Worm (Caenorhabditis elegans) whole organism, midembryonic: ENCODE data around the gene Y39A3CL.7.

ENCODE experiments used
- T22C8.4 ChIP-seq: fragments of 200-800 bp; sonication (Bioruptor generic); IDR thresholded peaks from 2 replicates; pipeline ENCODE4 v1.3.6; 2022; ENCODE audit warnings: missing genetic modification characterization, missing compliant biosample characterization
- cog-1 ChIP-seq: sonication (generic microtip); optimal IDR thresholded peaks from 2 replicates; lab custom pipeline; 2016; ENCODE audit warnings: missing genetic modification characterization, missing compliant biosample characterization
- flt-1 ChIP-seq: fragments of 200-800 bp; sonication (Bioruptor generic); IDR thresholded peaks from 2 replicates; pipeline ENCODE4 v1.3.6; 2022; ENCODE audit warnings: missing genetic modification characterization, missing compliant biosample characterization
- klf-2 ChIP-seq: fragments of 200-800 bp; sonication (Bioruptor generic); conservative IDR thresholded peaks from 2 replicates; pipeline ENCODE4 v1.3.6; 2022; ENCODE audit warnings: missing genetic modification reagents, missing genetic modification characterization, missing compliant biosample characterization
- med-1 ChIP-seq: sonication (generic microtip); optimal IDR thresholded peaks from 2 replicates; lab custom pipeline; 2017; ENCODE audit warnings: missing genetic modification characterization, mild to moderate bottlenecking, missing compliant biosample characterization, antibody characterized with exemption, missing genetic modification reagents; ENCODE audit not compliant: insufficient read depth
- ref-1 ChIP-seq: fragments of 200-800 bp; sonication (Bioruptor generic); conservative IDR thresholded peaks from 2 replicates; pipeline ENCODE4 v1.3.6; 2022; ENCODE audit warnings: missing genetic modification reagents, missing genetic modification characterization, missing compliant biosample characterization
- tab-1 ChIP-seq: fragments of 200-800 bp; sonication (Bioruptor generic); IDR thresholded peaks from 2 replicates; pipeline ENCODE4 v1.3.6; 2022; ENCODE audit warnings: missing genetic modification characterization, missing compliant biosample characterization
- ztf-23 ChIP-seq: fragments of 200-800 bp; sonication (Bioruptor generic); IDR thresholded peaks from 2 replicates; pipeline ENCODE4 v1.3.6; 2022; ENCODE audit warnings: missing genetic modification reagents, missing genetic modification characterization, missing compliant biosample characterization
- ztf-29 ChIP-seq: fragments of 200-800 bp; sonication (Bioruptor generic); IDR thresholded peaks from 2 replicates; pipeline ENCODE4 v1.3.6; 2022; ENCODE audit warnings: missing genetic modification reagents, missing genetic modification characterization, missing compliant biosample characterization

Gene Y39A3CL.7

DNA sequence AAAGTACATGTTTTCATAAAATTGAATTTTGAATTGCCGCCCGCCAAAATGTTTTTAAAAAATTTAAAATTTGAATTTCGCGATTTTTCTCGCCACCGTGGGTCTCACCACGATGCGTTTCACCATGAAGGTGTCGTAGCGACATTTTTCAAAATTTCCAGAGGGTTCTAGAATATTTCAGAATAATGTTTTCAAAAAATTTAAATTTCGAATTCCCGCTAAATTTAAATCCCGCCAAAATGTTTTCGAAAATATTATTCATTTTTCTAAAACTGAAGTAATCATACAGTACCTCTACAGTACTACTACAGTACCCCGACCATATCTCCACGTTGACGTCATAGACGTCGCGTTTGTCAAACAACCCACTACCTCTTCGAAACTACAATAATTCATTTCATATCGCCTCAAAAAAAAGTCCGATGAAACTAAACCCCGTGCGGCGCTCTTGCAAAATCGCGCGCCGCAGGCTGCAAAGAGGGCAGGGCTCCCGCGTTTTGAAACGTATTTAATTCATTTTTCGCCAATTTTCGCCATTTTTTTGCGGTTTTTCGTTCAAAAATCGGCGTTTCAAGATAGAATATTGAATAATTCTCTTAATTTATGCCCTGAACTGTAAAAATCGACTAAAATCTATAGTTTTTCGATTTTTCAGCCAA lies at the start of gene Y39A3CL.7, which contains the start of gene pvf-1:
TSS of gene Y39A3CL.7 (plus strand) at position 656 of the 659 bp plus-strand sequence.
TSS of gene pvf-1 (minus strand) at position 51 of the 659 bp plus-strand sequence.
- TF ChIP-seq med-1, result peak; percentile 80
- peak; percentile 77 for TF ChIP-seq ztf-23 (GFP tag; lab: Robert Waterston, UW)
- TF ChIP-seq klf-2, result no peak
- TF ChIP-seq flt-1 (GFP tag; lab: Robert Waterston, UW), result peak; percentile 90
- TF ChIP-seq ref-1 (GFP tag; lab: Robert Waterston, UW), result no peak
- TF ChIP-seq tab-1 (GFP tag; lab: Robert Waterston, UW), result peak; percentile 88
- TF ChIP-seq T22C8.4, result no peak
- TF ChIP-seq ztf-29 (GFP tag; lab: Robert Waterston, UW), result peak; percentile 29; the same call in 1 of the 2 replicates
- TF ChIP-seq cog-1 (tag; lab: Kevin White, UChicago), result no peak

DNA sequence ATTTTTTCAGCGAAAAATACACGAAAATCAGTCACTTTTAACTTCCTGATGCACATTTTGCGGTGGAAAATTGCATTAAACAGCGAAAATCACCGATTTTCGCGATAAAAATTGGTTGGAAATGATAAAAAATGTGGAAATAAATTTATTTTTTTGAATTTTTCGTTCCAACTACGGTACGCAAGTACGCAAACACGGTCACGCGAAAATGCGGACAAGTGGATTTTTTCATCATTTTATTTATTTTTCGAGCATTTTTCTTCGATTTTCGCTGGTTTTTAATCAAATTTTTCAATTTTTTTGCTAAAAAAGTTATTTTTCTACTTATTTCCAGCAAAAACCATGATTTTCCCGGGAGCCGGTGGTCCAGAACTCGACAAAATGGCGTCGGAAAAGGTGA lies 47.3 kb upstream of the Y39A3CL.7 start, which contains the start of gene Y39A3CL.3:
TSS of gene Y39A3CL.3 (plus strand) at position 335 of the 400 bp plus-strand sequence.
- TF ChIP-seq flt-1 (GFP tag; lab: Robert Waterston, UW), result no peak
- TF ChIP-seq T22C8.4, result no peak

DNA sequence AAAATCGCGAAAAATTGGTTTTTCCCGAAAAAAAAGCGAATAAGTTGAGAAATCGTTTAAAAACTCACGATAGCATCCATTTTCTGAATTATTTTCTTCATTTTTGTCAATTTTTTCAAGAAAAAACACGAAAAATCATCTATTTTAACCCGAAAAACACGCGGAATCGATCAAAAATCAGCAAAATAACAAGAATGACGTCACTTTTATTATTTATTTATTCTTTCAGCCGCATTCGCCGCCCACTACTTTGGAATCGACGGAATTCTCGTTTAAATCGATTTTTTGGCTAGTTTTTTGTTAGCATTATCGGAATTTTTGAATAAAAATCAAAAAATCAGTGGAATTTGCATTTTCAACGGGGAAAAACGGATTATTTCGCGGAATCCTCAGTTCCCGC lies 46.8 kb upstream of the Y39A3CL.7 start, which contains the start of gene Y39A3CL.4:
TSS of gene Y39A3CL.4 (minus strand) at position 101 of the 400 bp plus-strand sequence.
- TF ChIP-seq ref-1 (GFP tag; lab: Robert Waterston, UW) (no peak), ztf-23 (GFP tag; lab: Robert Waterston, UW) (no peak), cog-1 (tag; lab: Kevin White, UChicago) (no peak), flt-1 (GFP tag; lab: Robert Waterston, UW) (no peak), T22C8.4 (no peak), tab-1 (GFP tag; lab: Robert Waterston, UW) (no peak), klf-2 (no peak), ztf-29 (GFP tag; lab: Robert Waterston, UW) (no peak), med-1 (no peak)

DNA sequence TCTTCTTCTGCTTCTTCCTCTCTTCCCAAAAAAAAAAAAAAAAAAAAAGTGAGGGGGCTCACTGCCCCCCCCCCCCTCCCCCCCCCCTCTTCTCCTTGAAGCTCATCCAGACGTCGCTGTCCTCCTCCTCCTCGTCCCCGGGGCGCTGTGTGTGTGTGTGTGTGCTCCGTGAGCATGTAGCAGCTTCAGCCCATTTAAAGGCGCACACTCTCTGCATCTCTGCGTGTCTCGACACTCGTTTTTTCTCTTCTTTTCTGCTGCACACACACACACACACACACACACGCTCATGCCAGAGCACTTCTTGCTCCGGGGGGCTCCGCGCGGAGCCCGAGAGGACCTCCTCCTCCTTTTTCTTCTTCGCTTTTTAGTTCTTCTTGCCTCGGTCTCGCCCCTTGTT lies 38.9 kb upstream of the Y39A3CL.7 start:
- TF ChIP-seq ztf-23 (GFP tag; lab: Robert Waterston, UW), result peak; percentile 58; the same call in 1 of the 2 replicates
- TF ChIP-seq tab-1 (GFP tag; lab: Robert Waterston, UW), result no peak

DNA sequence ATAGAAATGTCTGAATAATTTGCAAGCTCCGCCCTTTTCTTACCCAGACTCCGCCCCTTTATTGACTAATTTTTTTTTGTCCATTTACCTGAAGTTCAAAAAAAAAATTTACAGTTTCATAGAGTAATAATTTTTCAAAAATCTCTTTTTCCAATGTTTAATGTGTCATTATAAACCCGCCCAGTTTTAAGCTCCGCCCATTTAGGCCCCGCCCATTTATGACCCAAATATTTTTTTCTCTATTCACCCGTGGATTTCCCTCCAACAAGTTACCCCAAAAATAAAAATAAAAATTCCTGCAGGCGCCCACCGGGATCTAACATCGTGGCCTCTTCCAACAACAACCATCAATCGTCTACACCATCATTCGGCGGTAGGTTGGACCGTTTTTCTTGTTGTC lies 36.7 kb upstream of the Y39A3CL.7 start, which contains the start of gene rimb-1:
TSS of gene rimb-1 (plus strand) at position 301 of the 400 bp plus-strand sequence.
- TF ChIP-seq tab-1 (GFP tag; lab: Robert Waterston, UW) (no peak), flt-1 (GFP tag; lab: Robert Waterston, UW) (no peak)

DNA sequence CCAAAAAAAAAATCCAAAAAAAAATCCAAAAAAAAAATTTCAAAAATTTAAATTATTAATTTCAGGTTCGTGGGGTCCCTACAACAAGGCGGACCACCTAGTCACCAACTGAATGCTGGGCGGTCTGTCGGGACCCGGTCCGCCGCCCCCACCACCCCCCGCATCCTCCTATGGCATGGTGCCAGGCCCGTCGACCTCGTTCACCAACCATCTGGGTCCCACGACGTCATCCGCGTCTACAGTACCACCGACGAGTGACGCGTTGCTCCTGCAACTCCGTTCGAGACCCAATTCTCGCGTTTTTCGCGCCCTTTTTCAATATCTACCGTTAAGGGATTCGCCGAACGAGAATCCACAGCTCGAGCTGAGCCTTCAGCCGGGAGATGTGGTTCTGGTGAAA lies 35.7 kb upstream of the Y39A3CL.7 start:
- TF ChIP-seq tab-1 (GFP tag; lab: Robert Waterston, UW) (no peak), ref-1 (GFP tag; lab: Robert Waterston, UW) (no peak), cog-1 (tag; lab: Kevin White, UChicago) (no peak), klf-2 (no peak), med-1 (no peak), ztf-23 (GFP tag; lab: Robert Waterston, UW) (no peak), T22C8.4 (no peak)

DNA sequence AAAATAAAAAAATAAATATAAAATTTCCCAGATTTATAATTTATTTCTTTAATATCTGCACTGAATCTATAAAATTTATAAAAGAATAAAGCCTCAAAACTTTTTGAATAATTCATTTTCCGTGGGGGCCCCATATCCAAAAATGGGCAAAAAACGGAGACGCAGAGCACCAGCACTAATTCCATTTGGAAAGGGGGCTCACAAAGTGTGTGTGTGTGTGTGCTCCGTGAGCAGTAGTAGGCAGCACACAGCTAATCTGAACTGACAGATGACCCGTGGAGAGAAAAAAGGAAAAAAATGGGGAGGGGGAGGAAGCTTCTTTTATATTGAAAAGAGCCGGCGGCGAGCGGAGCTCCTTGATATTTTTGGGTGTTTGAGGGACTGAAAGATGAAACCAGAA lies 32.8 kb upstream of the Y39A3CL.7 start:
- no peak for TF ChIP-seq ztf-29 (GFP tag; lab: Robert Waterston, UW)
- no peak for TF ChIP-seq T22C8.4
- no peak for TF ChIP-seq flt-1 (GFP tag; lab: Robert Waterston, UW)
- TF ChIP-seq med-1, result no peak
- no peak for TF ChIP-seq tab-1 (GFP tag; lab: Robert Waterston, UW)

DNA sequence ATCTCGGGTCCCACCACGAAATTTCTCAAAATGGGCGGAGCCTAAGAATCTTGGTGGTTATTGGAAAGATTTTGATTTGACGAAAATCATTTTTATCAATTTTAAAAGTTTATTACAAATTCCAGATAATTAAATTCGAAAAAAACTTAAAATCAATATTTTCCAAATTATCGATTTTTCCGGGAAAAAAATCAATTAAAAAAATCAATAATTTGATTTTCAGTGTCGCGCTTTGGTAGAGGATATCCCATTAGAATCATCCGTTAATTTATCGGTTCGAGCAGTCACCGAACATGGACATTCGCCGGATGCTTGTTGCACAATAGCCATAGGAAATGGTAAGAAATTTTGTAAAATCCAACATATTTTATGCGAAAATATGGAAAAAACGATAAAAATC lies 31.3 kb upstream of the Y39A3CL.7 start:
- TF ChIP-seq T22C8.4 (peak; percentile 66), tab-1 (GFP tag; lab: Robert Waterston, UW) (no peak)

DNA sequence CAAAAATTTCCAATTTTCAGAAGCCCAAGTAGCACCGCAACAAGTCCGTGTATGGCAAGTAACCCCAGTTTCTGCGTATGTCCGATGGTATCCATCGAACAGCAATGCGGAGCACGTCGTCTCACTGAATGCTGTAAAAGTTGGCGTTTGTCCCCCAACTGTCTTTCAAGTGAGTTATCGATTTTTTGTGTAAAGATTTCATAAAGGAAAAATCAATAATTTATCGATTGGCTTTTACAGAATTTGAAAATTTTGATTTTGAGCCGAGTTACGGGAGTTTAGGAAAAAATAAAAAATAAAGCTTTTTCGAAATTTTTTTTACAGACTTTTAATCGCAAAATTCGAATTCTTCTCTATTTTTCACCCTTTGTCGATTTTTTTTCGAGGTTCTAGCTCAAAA lies 30.6 kb upstream of the Y39A3CL.7 start:
- TF ChIP-seq flt-1 (GFP tag; lab: Robert Waterston, UW), result no peak
- peak; percentile 73 for TF ChIP-seq T22C8.4

DNA sequence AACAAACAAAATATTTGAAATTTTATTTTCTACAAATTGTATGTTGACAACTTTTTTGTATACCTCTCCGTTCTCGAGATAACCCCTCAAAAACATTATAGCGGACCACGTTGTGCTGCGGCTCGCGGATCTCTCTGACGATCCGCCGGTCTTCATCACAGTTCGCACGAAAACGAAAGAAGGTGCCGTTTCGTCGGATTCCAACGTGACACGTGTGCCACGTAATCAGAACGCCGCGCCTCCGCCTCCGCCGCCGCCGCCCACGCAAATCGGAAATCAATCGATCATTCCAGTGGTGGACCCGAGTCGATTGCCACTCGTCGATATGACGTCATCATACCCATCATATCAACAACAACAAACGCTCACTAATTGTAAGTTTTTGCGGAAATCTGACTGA lies 25.3 kb upstream of the Y39A3CL.7 start:
- TF ChIP-seq cog-1 (tag; lab: Kevin White, UChicago) (no peak), ztf-23 (GFP tag; lab: Robert Waterston, UW) (no peak), tab-1 (GFP tag; lab: Robert Waterston, UW) (no peak), klf-2 (no peak), flt-1 (GFP tag; lab: Robert Waterston, UW) (no peak), T22C8.4 (no peak), ref-1 (GFP tag; lab: Robert Waterston, UW) (no peak), ztf-29 (GFP tag; lab: Robert Waterston, UW) (no peak), med-1 (no peak)

DNA sequence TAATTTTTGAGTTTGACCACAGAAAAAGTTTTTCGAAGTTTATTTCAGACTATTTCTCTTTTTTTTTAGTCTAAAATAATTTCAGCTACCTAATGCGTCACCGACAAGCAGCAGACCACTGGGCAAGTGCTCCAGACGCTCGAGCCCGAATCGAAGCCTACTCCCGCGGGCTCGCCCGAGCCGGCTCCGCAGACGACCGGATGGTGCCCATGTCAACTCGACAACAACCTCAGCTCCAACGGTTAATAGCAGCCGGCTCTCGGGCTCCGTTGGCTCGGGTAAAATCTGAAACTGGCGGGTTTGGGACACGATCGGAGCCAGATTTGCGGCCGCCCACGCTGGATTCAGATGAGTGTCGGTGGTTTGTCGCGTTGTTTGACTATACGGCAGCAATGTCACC lies 21.7 kb upstream of the Y39A3CL.7 start:
- TF ChIP-seq T22C8.4, result no peak
- TF ChIP-seq cog-1 (tag; lab: Kevin White, UChicago), result no peak
- TF ChIP-seq med-1, result no peak
- no peak for TF ChIP-seq ref-1 (GFP tag; lab: Robert Waterston, UW)
- TF ChIP-seq klf-2, result no peak
- no peak for TF ChIP-seq ztf-23 (GFP tag; lab: Robert Waterston, UW)
